Fruit fly (Drosophila melanogaster) whole organism, embryonic: Measurements from ENCODE around the gene Ser12.

Experiments used
- Antp ChIP-seq: fragments of 200-800 bp; sonication (Bioruptor generic); optimal IDR thresholded peaks from 3 replicates; lab custom pipeline; 2016; ENCODE audit warnings: missing biosample characterization, missing genetic modification characterization
- BEAF-32 ChIP-seq: fragments of 200-800 bp; sonication (Bioruptor generic); optimal IDR thresholded peaks from 3 replicates; lab custom pipeline; 2017; ENCODE audit warnings: missing biosample characterization, missing genetic modification characterization, mild to moderate bottlenecking, moderate library complexity, missing genetic modification reagents
- Bdp1 ChIP-seq: fragments of 200-800 bp; sonication (Bioruptor generic); optimal IDR thresholded peaks from 3 replicates; lab custom pipeline; 2016; ENCODE audit warnings: missing biosample characterization, missing genetic modification characterization
- CG10959 ChIP-seq: fragments of 200-800 bp; sonication (Bioruptor generic); IDR thresholded peaks from 2 replicates; pipeline ENCODE4 v1.3.6; 2022; ENCODE audit warnings: missing biosample characterization, missing genetic modification characterization
- CG11085 ChIP-seq: fragments of 200-800 bp; sonication (Bioruptor generic); IDR thresholded peaks from 2 replicates; pipeline ENCODE4 v1.3.6; 2022; ENCODE audit warnings: missing biosample characterization, missing genetic modification characterization
- CG11093 ChIP-seq: fragments of 200-800 bp; sonication (Bioruptor generic); IDR thresholded peaks from 3 replicates; pipeline ENCODE4 v1.3.6; 2022; ENCODE audit warnings: missing biosample characterization, missing genetic modification characterization
- CG11504 ChIP-seq: fragments of 200-800 bp; sonication (Bioruptor generic); optimal IDR thresholded peaks from 3 replicates; lab custom pipeline; 2019; ENCODE audit warnings: missing biosample characterization, mild to moderate bottlenecking, missing genetic modification characterization, moderate library complexity
- CG12299 ChIP-seq: fragments of 200-800 bp; sonication (Bioruptor generic); optimal IDR thresholded peaks from 2 replicates; lab custom pipeline; 2018; ENCODE audit warnings: missing biosample characterization, mild to moderate bottlenecking, missing genetic modification characterization
- CG1233 ChIP-seq: fragments of 200-800 bp; sonication (Bioruptor generic); optimal IDR thresholded peaks from 4 replicates; lab custom pipeline; 2018; ENCODE audit warnings: missing biosample characterization, mild to moderate bottlenecking, missing genetic modification characterization
- CG12659 ChIP-seq: fragments of 200-800 bp; sonication (Bioruptor generic); optimal IDR thresholded peaks from 3 replicates; lab custom pipeline; 2017; ENCODE audit warnings: mild to moderate bottlenecking, missing biosample characterization, missing genetic modification reagents, missing genetic modification characterization
- CG12942 ChIP-seq: fragments of 200-800 bp; sonication (Bioruptor generic); optimal IDR thresholded peaks from 3 replicates; lab custom pipeline; 2016; ENCODE audit warnings: missing biosample characterization, missing genetic modification characterization
- CG13123 ChIP-seq: fragments of 200-800 bp; sonication (Bioruptor generic); optimal IDR thresholded peaks from 2 replicates; lab custom pipeline; 2016; ENCODE audit warnings: missing biosample characterization, missing genetic modification characterization
- CG17912 ChIP-seq: fragments of 200-800 bp; sonication (Bioruptor generic); optimal IDR thresholded peaks from 2 replicates; lab custom pipeline; 2018; ENCODE audit warnings: missing biosample characterization, mild to moderate bottlenecking, missing genetic modification characterization
- CG2120 ChIP-seq: fragments of 200-800 bp; sonication (Bioruptor generic); optimal IDR thresholded peaks from 3 replicates; lab custom pipeline; 2016; ENCODE audit warnings: missing biosample characterization, missing genetic modification characterization
- CG30020 ChIP-seq: fragments of 200-800 bp; optimal IDR thresholded peaks from 2 replicates; lab custom pipeline; 2019; ENCODE audit warnings: missing biosample characterization, mild to moderate bottlenecking, missing genetic modification characterization, moderate library complexity
- CG3065 ChIP-seq: fragments of 200-800 bp; sonication (Bioruptor generic); optimal IDR thresholded peaks from 2 replicates; lab custom pipeline; 2016; ENCODE audit warnings: missing biosample characterization, missing genetic modification characterization
- CG31224 ChIP-seq: fragments of 200-800 bp; sonication (Bioruptor generic); IDR thresholded peaks from 2 replicates; pipeline ENCODE4 v1.3.6; 2022; ENCODE audit warnings: missing biosample characterization, missing genetic modification characterization
- CG31388 ChIP-seq: fragments of 200-800 bp; sonication (Bioruptor generic); optimal IDR thresholded peaks from 2 replicates; lab custom pipeline; 2016; ENCODE audit warnings: missing biosample characterization, missing genetic modification characterization
- CG32532 ChIP-seq: fragments of 200-800 bp; sonication (Bioruptor generic); IDR thresholded peaks from 2 replicates; pipeline ENCODE4 v1.3.6; 2022; ENCODE audit warnings: missing biosample characterization, missing genetic modification characterization
- CG32772 ChIP-seq: fragments of 200-800 bp; sonication (Bioruptor generic); IDR thresholded peaks from 2 replicates; pipeline ENCODE4 v1.3.6; 2022; ENCODE audit warnings: missing biosample characterization, missing genetic modification characterization
- CG3281 ChIP-seq: fragments of 200-800 bp; sonication (Bioruptor generic); optimal IDR thresholded peaks from 3 replicates; lab custom pipeline; 2017; ENCODE audit warnings: missing biosample characterization, mild to moderate bottlenecking, missing genetic modification characterization
- CG3847 ChIP-seq: fragments of 200-800 bp; sonication (Bioruptor generic); IDR thresholded peaks from 2 replicates; pipeline ENCODE4 v1.3.6; 2022; ENCODE audit warnings: missing biosample characterization, missing genetic modification characterization
- CG6813 ChIP-seq: fragments of 200-800 bp; sonication (Bioruptor generic); optimal IDR thresholded peaks from 2 replicates; lab custom pipeline; 2017; ENCODE audit warnings: missing biosample characterization, missing genetic modification characterization, mild to moderate bottlenecking, moderate library complexity, missing genetic modification reagents
- CG8388 ChIP-seq: fragments of 200-800 bp; sonication (Bioruptor generic); optimal IDR thresholded peaks from 2 replicates; lab custom pipeline; 2019; ENCODE audit warnings: missing biosample characterization, mild to moderate bottlenecking, missing genetic modification characterization, moderate library complexity
- CG9437 ChIP-seq: fragments of 200-800 bp; sonication (Bioruptor generic); optimal IDR thresholded peaks from 2 replicates; lab custom pipeline; 2018; ENCODE audit warnings: missing biosample characterization, mild to moderate bottlenecking, missing genetic modification characterization
- Camta ChIP-seq: fragments of 200-800 bp; sonication (Bioruptor generic); optimal IDR thresholded peaks from 2 replicates; lab custom pipeline; 2016; ENCODE audit warnings: missing biosample characterization, missing genetic modification characterization
- Chrac-16 ChIP-seq: fragments of 200-800 bp; sonication (Bioruptor generic); optimal IDR thresholded peaks from 3 replicates; lab custom pipeline; 2016; ENCODE audit warnings: missing biosample characterization, missing genetic modification characterization
- D19B ChIP-seq: fragments of 200-800 bp; sonication (Bioruptor generic); optimal IDR thresholded peaks from 2 replicates; lab custom pipeline; 2017; ENCODE audit warnings: missing biosample characterization, mild to moderate bottlenecking, missing genetic modification characterization
- Dip2 ChIP-seq: fragments of 200-800 bp; sonication (Bioruptor generic); IDR thresholded peaks from 2 replicates; pipeline ENCODE4 v1.3.6; 2022; ENCODE audit warnings: missing biosample characterization, missing genetic modification characterization
- E2f1 ChIP-seq: fragments of 200-800 bp; sonication (Bioruptor generic); IDR thresholded peaks from 2 replicates; pipeline ENCODE4 v1.3.6; 2022; ENCODE audit warnings: missing biosample characterization, missing genetic modification characterization
- H2.0 ChIP-seq: fragments of 200-800 bp; sonication (Bioruptor generic); IDR thresholded peaks from 2 replicates; pipeline ENCODE4 v1.3.6; 2022; ENCODE audit warnings: missing biosample characterization, missing genetic modification characterization
- HHEX ChIP-seq: fragments of 200-800 bp; sonication (Bioruptor generic); optimal IDR thresholded peaks from 3 replicates; lab custom pipeline; 2017; ENCODE audit warnings: missing biosample characterization, mild to moderate bottlenecking, missing genetic modification characterization, missing genetic modification reagents
- HLHmδ ChIP-seq: fragments of 200-800 bp; sonication (Bioruptor generic); optimal IDR thresholded peaks from 2 replicates; lab custom pipeline; 2018; ENCODE audit warnings: missing biosample characterization, mild to moderate bottlenecking, missing genetic modification characterization, moderate library complexity
- Hr3 ChIP-seq: fragments of 200-800 bp; sonication (Bioruptor generic); optimal IDR thresholded peaks from 3 replicates; lab custom pipeline; 2016; ENCODE audit warnings: missing biosample characterization, missing genetic modification characterization
- Hr39 ChIP-seq: fragments of >200 bp; optimal IDR thresholded peaks from 2 replicates; lab custom pipeline; 2017
- Lpt ChIP-seq: fragments of >200 bp; optimal IDR thresholded peaks from 2 replicates; lab custom pipeline; 2018; ENCODE audit warnings: missing biosample characterization, missing genetic modification characterization
- Opbp ChIP-seq: fragments of 200-800 bp; sonication (Bioruptor generic); IDR thresholded peaks from 3 replicates; pipeline ENCODE4 v1.3.6; 2022; ENCODE audit warnings: missing biosample characterization, missing genetic modification characterization; ENCODE audit not compliant: partially characterized antibody
- Usf ChIP-seq: fragments of 200-800 bp; sonication (Bioruptor generic); optimal IDR thresholded peaks from 2 replicates; lab custom pipeline; 2017; ENCODE audit warnings: missing genotype, missing biosample characterization, missing genetic modification characterization
- ac ChIP-seq: fragments of 200-800 bp; sonication (Bioruptor generic); optimal IDR thresholded peaks from 3 replicates; lab custom pipeline; 2017; ENCODE audit warnings: missing biosample characterization, mild to moderate bottlenecking, missing genetic modification characterization
- al ChIP-seq: fragments of 200-800 bp; sonication (Bioruptor generic); IDR thresholded peaks from 2 replicates; pipeline ENCODE4 v1.3.6; 2022; ENCODE audit warnings: missing biosample characterization, missing genetic modification characterization
- chif ChIP-seq, 2 experiments: fragments of 200-800 bp; sonication (Bioruptor generic); optimal IDR thresholded peaks; 3 replicates each; lab custom pipeline; 2016; ENCODE audit warnings: missing biosample characterization in 2 of 2, missing genetic modification characterization in 2 of 2
- dm ChIP-seq: fragments of 200-800 bp; sonication (Bioruptor generic); optimal IDR thresholded peaks from 3 replicates; lab custom pipeline; 2016; ENCODE audit warnings: missing biosample characterization, missing genetic modification characterization
- dysf ChIP-seq: fragments of 200-800 bp; sonication (Bioruptor generic); IDR thresholded peaks from 3 replicates; pipeline ENCODE4 v1.3.6; 2022; ENCODE audit warnings: missing biosample characterization, missing genetic modification characterization
- fd64A ChIP-seq: fragments of 200-800 bp; sonication (Bioruptor generic); optimal IDR thresholded peaks from 3 replicates; lab custom pipeline; 2018; ENCODE audit warnings: missing biosample characterization, mild to moderate bottlenecking, missing genetic modification characterization
- hbn ChIP-seq: fragments of 200-800 bp; sonication (Bioruptor generic); IDR thresholded peaks from 2 replicates; pipeline ENCODE4 v1.3.6; 2022; ENCODE audit warnings: missing biosample characterization, missing genetic modification characterization; ENCODE audit not compliant: partially characterized antibody
- ro ChIP-seq: fragments of 200-800 bp; sonication (Bioruptor generic); IDR thresholded peaks from 2 replicates; pipeline ENCODE4 v1.3.6; 2022; ENCODE audit warnings: missing biosample characterization, missing genetic modification characterization
- row ChIP-seq: fragments of 200-800 bp; sonication (Bioruptor generic); IDR thresholded peaks from 3 replicates; pipeline ENCODE4 v1.3.6; 2022; ENCODE audit warnings: missing biosample characterization, missing genetic modification characterization
- usp ChIP-seq: fragments of >200 bp; optimal IDR thresholded peaks from 2 replicates; lab custom pipeline; 2017; ENCODE audit warnings: missing biosample characterization, missing genetic modification characterization
- yki ChIP-seq: fragments of >200 bp; optimal IDR thresholded peaks from 3 replicates; lab custom pipeline; 2018
- zfh1 ChIP-seq: fragments of 200-800 bp; sonication (Bioruptor generic); IDR thresholded peaks from 3 replicates; pipeline ENCODE4 v1.3.6; 2022; ENCODE audit warnings: missing biosample characterization, missing genetic modification characterization

Gene Ser12

DNA sequence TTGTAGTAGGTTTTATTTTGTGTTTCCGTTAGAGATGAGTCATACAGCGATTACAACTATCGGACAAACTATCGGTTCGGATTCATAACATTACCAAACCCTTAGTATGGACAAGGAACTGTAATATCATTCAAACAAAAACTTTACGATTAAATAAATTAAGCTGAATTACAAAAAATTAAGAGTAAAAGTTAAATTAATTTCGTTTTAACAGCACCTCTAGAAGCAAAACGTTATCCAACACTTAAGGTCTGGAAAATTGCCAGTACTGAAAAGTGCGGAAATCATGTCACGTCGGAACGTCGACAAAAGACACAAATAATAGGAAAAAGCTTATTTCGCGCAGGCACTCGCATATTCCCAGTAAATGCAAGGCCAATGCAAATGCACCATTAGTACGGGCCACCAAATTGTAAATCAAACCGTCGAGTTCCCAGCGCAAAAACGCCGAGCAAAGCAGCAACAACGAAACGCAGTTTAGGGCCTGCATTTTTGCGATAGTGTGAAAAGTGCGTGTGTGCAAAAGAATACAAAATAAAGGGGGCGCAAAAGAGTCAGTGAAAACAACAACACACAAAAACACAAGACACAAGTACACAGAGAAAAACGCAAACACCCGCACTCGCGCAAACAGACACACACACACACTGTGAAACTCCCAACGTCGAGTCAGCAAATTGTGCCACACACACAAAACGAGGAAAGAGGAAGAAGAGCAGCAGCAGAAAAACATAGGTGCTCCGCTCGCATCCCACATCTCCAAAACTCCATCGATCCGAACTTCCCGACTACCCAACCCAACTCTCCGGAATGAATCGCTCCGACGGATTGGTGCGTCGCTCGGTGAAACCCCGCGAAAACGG lies 24.6 kb downstream of the Ser12 start, which contains the start of the genes CG15387 and sau (continued):
- TF ChIP-seq CG32772 (GFP tag; lab: Robert Waterston, UW) (peak; percentile 75), CG13123 (GFP tag; lab: Kevin White, UChicago) (peak; percentile 85), Chrac-16 (peak; percentile 91), Lpt (no peak), CG32532 (GFP tag; lab: Robert Waterston, UW) (peak; percentile 87), CG17912 (peak; percentile 69), HLHmδ (GFP tag; lab: Kevin White, UChicago) (no peak), zfh1 (peak; percentile 81), hbn (GFP tag; lab: Robert Waterston, UW) (peak; percentile 93), CG11093 (GFP tag; lab: Robert Waterston, UW) (peak; percentile 72), H2.0 (peak; percentile 85), BEAF-32 (GFP tag; lab: Kevin White, UChicago) (peak; percentile 95), CG12299 (tag; lab: Kevin White, UChicago) (peak; percentile 86), ac (GFP tag; lab: Kevin White, UChicago) (peak; percentile 45), al (GFP tag; lab: Robert Waterston, UW) (peak; percentile 79), CG31224 (GFP tag; lab: Robert Waterston, UW) (peak; percentile 79), Opbp (GFP tag; lab: Robert Waterston, UW) (peak; percentile 82), Dip2 (no peak), Hr39 (lab: Kevin White, UChicago) (no peak), CG2120 (peak; percentile 96), CG9437 (GFP tag; lab: Kevin White, UChicago) (peak; percentile 85), usp (GFP tag; lab: Kevin White, UChicago) (no peak), Usf (GFP tag; lab: Kevin White, UChicago) (peak; percentile 64), CG3281 (peak; percentile 87), dm (GFP tag; lab: Kevin White, UChicago) (peak; percentile 82), chif (GFP tag; optimal IDR thresholded peaks at IDR 0.05; lab: Kevin White, UChicago) (peak; percentile 86 to 91), yki (lab: Kevin White, UChicago) (no peak), Camta (peak; percentile 90), CG11085 (GFP tag; lab: Robert Waterston, UW) (peak; percentile 76), Antp (GFP tag; lab: Kevin White, UChicago) (peak; percentile 90), dysf (GFP tag; lab: Robert Waterston, UW) (peak; percentile 83), CG3847 (GFP tag; lab: Robert Waterston, UW) (peak; percentile 89), CG11504 (tag; lab: Kevin White, UChicago) (peak; percentile 87), CG12942 (peak; percentile 81), CG30020 (tag; lab: Kevin White, UChicago) (peak; percentile 80), CG10959 (GFP tag; lab: Robert Waterston, UW) (peak; percentile 65), CG1233 (GFP tag; lab: Kevin White, UChicago) (peak; percentile 82), CG3065 (GFP tag; lab: Kevin White, UChicago) (peak; percentile 79), CG6813 (peak; percentile 58), row (GFP tag; lab: Robert Waterston, UW) (peak; percentile 94), ro (GFP tag; lab: Robert Waterston, UW) (peak; percentile 47; the same call in 1 of the 2 replicates), fd64A (peak; percentile 32), Hr3 (GFP tag; lab: Kevin White, UChicago) (peak; percentile 85), E2f1 (GFP tag; lab: Robert Waterston, UW) (peak; percentile 80), CG8388 (GFP tag; lab: Kevin White, UChicago) (peak; percentile 81), Bdp1 (GFP tag; lab: Kevin White, UChicago) (peak; percentile 75), D19B (GFP tag; lab: Kevin White, UChicago) (peak; percentile 56), HHEX (GFP tag; lab: Kevin White, UChicago) (peak; percentile 82), CG31388 (GFP tag; lab: Kevin White, UChicago) (peak; percentile 73), CG12659 (GFP tag; lab: Kevin White, UChicago) (peak; percentile 90)
